Fruit fly (Drosophila melanogaster) whole organism, embryonic: ENCODE data around the gene CG14636.

Experiments
- Bdp1 ChIP-seq: fragments of 200-800 bp; sonication (Bioruptor generic); optimal IDR thresholded peaks from 3 replicates; lab custom pipeline; 2016; ENCODE audit warnings: missing biosample characterization, missing genetic modification characterization
- CG11247 ChIP-seq: fragments of 200-800 bp; sonication (Bioruptor generic); IDR thresholded peaks from 2 replicates; pipeline ENCODE4 v1.3.6; 2022; ENCODE audit warnings: missing biosample characterization, missing genetic modification characterization
- CG12236 ChIP-seq: fragments of 200-800 bp; sonication (Bioruptor generic); optimal IDR thresholded peaks from 2 replicates; lab custom pipeline; 2016; ENCODE audit warnings: missing biosample characterization, missing genetic modification characterization
- CG13424 ChIP-seq: fragments of 200-800 bp; sonication (Bioruptor generic); optimal IDR thresholded peaks from 2 replicates; lab custom pipeline; 2019; ENCODE audit warnings: missing biosample characterization, mild to moderate bottlenecking, missing genetic modification characterization, moderate library complexity
- CG13775 ChIP-seq: fragments of 200-800 bp; sonication (Bioruptor generic); optimal IDR thresholded peaks from 3 replicates; lab custom pipeline; 2017; ENCODE audit warnings: missing biosample characterization, mild to moderate bottlenecking, missing genetic modification characterization
- CG15073 ChIP-seq: fragments of 200-800 bp; sonication (Bioruptor generic); optimal IDR thresholded peaks from 2 replicates; lab custom pipeline; 2016; ENCODE audit warnings: missing biosample characterization, missing genetic modification characterization
- CG15479 ChIP-seq: fragments of 200-800 bp; sonication (Bioruptor generic); optimal IDR thresholded peaks from 3 replicates; lab custom pipeline; 2019; ENCODE audit warnings: missing biosample characterization, mild to moderate bottlenecking, missing genetic modification characterization, moderate library complexity
- CG2129 ChIP-seq: fragments of 200-800 bp; sonication (Bioruptor generic); IDR thresholded peaks from 2 replicates; pipeline ENCODE4 v1.3.6; 2022; ENCODE audit warnings: missing biosample characterization, missing genetic modification characterization; ENCODE audit not compliant: partially characterized antibody
- CG2712 ChIP-seq: fragments of 200-800 bp; optimal IDR thresholded peaks from 3 replicates; lab custom pipeline; 2019; ENCODE audit warnings: missing biosample characterization, mild to moderate bottlenecking, missing genetic modification characterization, moderate library complexity
- CG30020 ChIP-seq: fragments of 200-800 bp; optimal IDR thresholded peaks from 2 replicates; lab custom pipeline; 2019; ENCODE audit warnings: missing biosample characterization, mild to moderate bottlenecking, missing genetic modification characterization, moderate library complexity
- CG31388 ChIP-seq: fragments of 200-800 bp; sonication (Bioruptor generic); optimal IDR thresholded peaks from 2 replicates; lab custom pipeline; 2016; ENCODE audit warnings: missing biosample characterization, missing genetic modification characterization
- CG32767 ChIP-seq: fragments of 200-800 bp; sonication (Bioruptor generic); IDR thresholded peaks from 2 replicates; pipeline ENCODE4 v1.3.6; 2022; ENCODE audit warnings: missing biosample characterization, missing genetic modification characterization
- CG34422 ChIP-seq: fragments of 200-800 bp; sonication (Bioruptor generic); IDR thresholded peaks from 3 replicates; pipeline ENCODE4 v1.3.6; 2022; ENCODE audit warnings: missing biosample characterization, missing genetic modification characterization
- CG3995 ChIP-seq: fragments of 200-800 bp; sonication (Bioruptor generic); optimal IDR thresholded peaks from 3 replicates; lab custom pipeline; 2016; ENCODE audit warnings: missing biosample characterization, missing genetic modification characterization
- CG4282 ChIP-seq: fragments of 200-800 bp; sonication (Bioruptor generic); optimal IDR thresholded peaks from 2 replicates; lab custom pipeline; 2016; ENCODE audit warnings: missing biosample characterization, missing genetic modification characterization
- CG5245 ChIP-seq: fragments of 200-800 bp; sonication (Bioruptor generic); optimal IDR thresholded peaks from 3 replicates; lab custom pipeline; 2016; ENCODE audit warnings: missing biosample characterization, missing genetic modification characterization
- CG5953 ChIP-seq: fragments of 200-800 bp; sonication (Bioruptor generic); IDR thresholded peaks from 2 replicates; pipeline ENCODE4 v1.3.6; 2022; ENCODE audit warnings: missing biosample characterization, missing genetic modification characterization
- CG7786 ChIP-seq: fragments of 200-800 bp; sonication (Bioruptor generic); optimal IDR thresholded peaks from 2 replicates; lab custom pipeline; 2016; ENCODE audit warnings: missing biosample characterization, missing genetic modification characterization
- CG8281 ChIP-seq: fragments of 200-800 bp; sonication (Bioruptor generic); optimal IDR thresholded peaks from 2 replicates; lab custom pipeline; 2018; ENCODE audit warnings: missing biosample characterization, mild to moderate bottlenecking, missing genetic modification characterization, moderate library complexity
- CG8359 ChIP-seq: fragments of 200-800 bp; sonication (Bioruptor generic); optimal IDR thresholded peaks from 2 replicates; lab custom pipeline; 2017; ENCODE audit warnings: missing biosample characterization, mild to moderate bottlenecking, missing genetic modification characterization, borderline replicate concordance
- CG8478 ChIP-seq: fragments of >200 bp; optimal IDR thresholded peaks from 2 replicates; lab custom pipeline; 2018
- CG9797 ChIP-seq: fragments of 200-800 bp; sonication (Bioruptor generic); optimal IDR thresholded peaks from 3 replicates; lab custom pipeline; 2018; ENCODE audit warnings: missing biosample characterization, mild to moderate bottlenecking, missing genetic modification characterization
- CG9932 ChIP-seq: fragments of 200-800 bp; sonication (Bioruptor generic); IDR thresholded peaks from 2 replicates; pipeline ENCODE4 v1.3.6; 2022; ENCODE audit warnings: missing biosample characterization, missing genetic modification characterization
- CrebB ChIP-seq: fragments of 200-800 bp; sonication (Bioruptor generic); optimal IDR thresholded peaks from 3 replicates; lab custom pipeline; 2018; ENCODE audit warnings: missing biosample characterization, mild to moderate bottlenecking, missing genetic modification characterization
- Deaf1 ChIP-seq: fragments of 200-800 bp; optimal IDR thresholded peaks from 3 replicates; lab custom pipeline; 2019; ENCODE audit warnings: missing biosample characterization, mild to moderate bottlenecking, missing genetic modification characterization, moderate library complexity
- Dip3 ChIP-seq: fragments of 200-800 bp; sonication (Bioruptor generic); optimal IDR thresholded peaks from 3 replicates; lab custom pipeline; 2016; ENCODE audit warnings: missing biosample characterization, missing genetic modification characterization
- E2f2 ChIP-seq: fragments of 200-800 bp; sonication (Bioruptor generic); IDR thresholded peaks from 2 replicates; pipeline ENCODE4 v1.3.6; 2022; ENCODE audit warnings: missing biosample characterization, missing genetic modification characterization
- Elba2 ChIP-seq: fragments of 200-800 bp; sonication (Bioruptor generic); optimal IDR thresholded peaks from 3 replicates; lab custom pipeline; 2016; ENCODE audit warnings: missing biosample characterization, missing genetic modification characterization
- HLH54F ChIP-seq: fragments of 200-800 bp; sonication (Bioruptor generic); optimal IDR thresholded peaks from 3 replicates; lab custom pipeline; 2016; ENCODE audit warnings: missing biosample characterization, missing genetic modification characterization
- HmgD ChIP-seq: fragments of 200-800 bp; sonication (Bioruptor generic); optimal IDR thresholded peaks from 3 replicates; lab custom pipeline; 2016; ENCODE audit warnings: missing biosample characterization, missing genetic modification characterization
- Hmx ChIP-seq: fragments of 200-800 bp; sonication (Bioruptor generic); optimal IDR thresholded peaks from 2 replicates; lab custom pipeline; 2016; ENCODE audit warnings: missing biosample characterization, missing genetic modification characterization
- Lhr ChIP-seq: fragments of 200-800 bp; sonication (Bioruptor generic); optimal IDR thresholded peaks from 3 replicates; lab custom pipeline; 2017; ENCODE audit warnings: mild to moderate bottlenecking, missing biosample characterization, missing genetic modification reagents, missing genetic modification characterization
- Nf-YC ChIP-seq: fragments of 200-800 bp; optimal IDR thresholded peaks from 3 replicates; lab custom pipeline; 2019; ENCODE audit warnings: missing biosample characterization, mild to moderate bottlenecking, missing genetic modification characterization, moderate library complexity
- Scr ChIP-seq: fragments of 200-800 bp; sonication (Bioruptor generic); IDR thresholded peaks from 2 replicates; pipeline ENCODE4 v1.3.6; 2022; ENCODE audit warnings: missing biosample characterization, missing genetic modification characterization; ENCODE audit not compliant: partially characterized antibody
- abd-A ChIP-seq: fragments of 200-800 bp; sonication (Bioruptor generic); optimal IDR thresholded peaks from 3 replicates; lab custom pipeline; 2019; ENCODE audit warnings: missing biosample characterization, mild to moderate bottlenecking, missing genetic modification characterization, moderate library complexity
- aop ChIP-seq: fragments of 200-800 bp; sonication (Bioruptor generic); IDR thresholded peaks from 2 replicates; pipeline ENCODE4 v1.3.6; 2022; ENCODE audit warnings: missing biosample characterization, missing genetic modification characterization
- ap ChIP-seq: fragments of 200-800 bp; sonication (Bioruptor generic); IDR thresholded peaks from 2 replicates; pipeline ENCODE4 v1.3.6; 2022; ENCODE audit warnings: missing biosample characterization, missing genetic modification characterization
- btn ChIP-seq: fragments of 200-800 bp; sonication (Bioruptor generic); optimal IDR thresholded peaks from 2 replicates; lab custom pipeline; 2016; ENCODE audit warnings: missing biosample characterization, missing genetic modification characterization
- corto ChIP-seq: fragments of 200-800 bp; sonication (Bioruptor generic); optimal IDR thresholded peaks from 2 replicates; lab custom pipeline; 2016; ENCODE audit warnings: missing biosample characterization, mild to moderate bottlenecking, missing genetic modification characterization, moderate library complexity
- en ChIP-seq: fragments of 200-800 bp; sonication (Bioruptor generic); optimal IDR thresholded peaks from 2 replicates; lab custom pipeline; 2016; ENCODE audit warnings: missing biosample characterization, missing genetic modification characterization
- gem ChIP-seq: fragments of 200-800 bp; sonication (Bioruptor generic); optimal IDR thresholded peaks from 2 replicates; lab custom pipeline; 2019; ENCODE audit warnings: missing biosample characterization, mild to moderate bottlenecking, missing genetic modification characterization, moderate library complexity
- her ChIP-seq: fragments of 200-800 bp; sonication (Bioruptor generic); optimal IDR thresholded peaks from 2 replicates; lab custom pipeline; 2016; ENCODE audit warnings: missing biosample characterization, missing genetic modification characterization
- hth ChIP-seq: fragments of >200 bp; optimal IDR thresholded peaks from 2 replicates; lab custom pipeline; 2017; ENCODE audit warnings: inconsistent platforms
- mam ChIP-seq: fragments of 200-800 bp; sonication (Bioruptor generic); optimal IDR thresholded peaks from 3 replicates; lab custom pipeline; 2016; ENCODE audit warnings: missing biosample characterization, missing genetic modification characterization
- p53 ChIP-seq: fragments of 200-800 bp; sonication (Bioruptor generic); optimal IDR thresholded peaks from 2 replicates; lab custom pipeline; 2016; ENCODE audit warnings: missing biosample characterization, missing genetic modification characterization
- scrt ChIP-seq: fragments of 200-800 bp; sonication (Bioruptor generic); optimal IDR thresholded peaks from 2 replicates; lab custom pipeline; 2018; ENCODE audit warnings: missing biosample characterization, mild to moderate bottlenecking, missing genetic modification characterization, moderate library complexity
- sima ChIP-seq: fragments of 200-800 bp; sonication (Bioruptor generic); optimal IDR thresholded peaks from 2 replicates; lab custom pipeline; 2016; ENCODE audit warnings: missing biosample characterization, missing genetic modification characterization
- slp2 ChIP-seq: fragments of 200-800 bp; sonication (Bioruptor generic); optimal IDR thresholded peaks from 2 replicates; lab custom pipeline; 2016; ENCODE audit warnings: missing biosample characterization, missing genetic modification characterization
- so ChIP-seq: fragments of 200-800 bp; sonication (Bioruptor generic); IDR thresholded peaks from 3 replicates; pipeline ENCODE4 v1.3.6; 2022; ENCODE audit warnings: missing biosample characterization, missing genetic modification characterization
- tna ChIP-seq: fragments of 200-800 bp; sonication (Bioruptor generic); IDR thresholded peaks from 2 replicates; pipeline ENCODE4 v1.3.6; 2022; ENCODE audit warnings: missing biosample characterization, missing genetic modification characterization; ENCODE audit not compliant: partially characterized antibody
- toy ChIP-seq: fragments of 200-800 bp; sonication (Bioruptor generic); IDR thresholded peaks from 2 replicates; pipeline ENCODE4 v1.3.6; 2022; ENCODE audit warnings: missing biosample characterization, missing genetic modification characterization
- twi ChIP-seq: fragments of 200-800 bp; optimal IDR thresholded peaks from 2 replicates; lab custom pipeline; 2019; ENCODE audit warnings: missing biosample characterization, mild to moderate bottlenecking, missing genetic modification characterization, moderate library complexity

The CG14636 gene

DNA sequence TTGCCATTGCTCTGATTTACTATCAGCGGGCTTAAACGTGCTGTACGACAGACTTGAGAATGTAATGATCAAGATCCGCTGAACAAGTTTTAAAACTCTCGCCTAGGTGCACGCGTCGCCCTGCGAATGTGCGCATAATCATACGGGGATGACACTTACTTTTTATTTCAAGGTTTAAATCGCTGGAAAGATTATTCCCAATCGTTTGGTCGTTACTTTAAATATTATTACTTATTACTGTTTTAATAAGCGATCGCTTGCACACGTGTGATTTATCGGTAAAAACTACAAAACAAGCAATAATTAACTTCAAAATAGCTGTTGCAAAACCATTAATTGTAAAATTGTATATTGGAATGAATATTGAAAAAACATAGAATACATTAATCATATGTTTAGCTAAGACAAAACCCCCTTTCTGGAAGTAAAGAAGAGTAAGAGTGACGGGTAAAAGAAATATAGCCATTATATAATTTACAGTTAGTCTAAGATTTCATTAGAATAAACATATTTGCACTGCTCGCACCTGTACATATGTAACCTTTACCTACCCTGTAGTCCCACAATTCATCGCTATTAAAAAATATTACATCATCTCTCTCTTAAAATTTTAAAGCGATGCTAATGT is 14.1 kb upstream of the CG14636 start, which contains the start of gene DhpD:
DhpD (minus strand) TSS at position 102 of the 628 bp plus-strand sequence.
- TF ChIP-seq hth (lab: Kevin White, UChicago) (no peak), so (GFP tag; lab: Robert Waterston, UW) (no peak), slp2 (GFP tag; lab: Kevin White, UChicago) (no peak), corto (peak; percentile 57), HLH54F (GFP tag; lab: Kevin White, UChicago) (peak; percentile 61), CG8281 (peak; percentile 2), ap (GFP tag; lab: Robert Waterston, UW) (0 out of 2 replicates have a peak, but pooled peaks have one; percentile 33), CG13775 (GFP tag; lab: Kevin White, UChicago) (peak; percentile 55), btn (no peak), sima (GFP tag; lab: Kevin White, UChicago) (no peak), CG3995 (GFP tag; lab: Kevin White, UChicago) (peak; percentile 94), CG13424 (tag; lab: Kevin White, UChicago) (peak; percentile 76), her (GFP tag; lab: Kevin White, UChicago) (peak; percentile 28), CG30020 (peak; percentile 35), Elba2 (GFP tag; lab: Kevin White, UChicago) (no peak), Dip3 (GFP tag; lab: Kevin White, UChicago) (peak; percentile 73), E2f2 (GFP tag; lab: Robert Waterston, UW) (peak; percentile 72), CG4282 (GFP tag; lab: Kevin White, UChicago) (no peak), gem (no peak), scrt (GFP tag; lab: Kevin White, UChicago) (no peak), CG2712 (tag; lab: Kevin White, UChicago) (peak; percentile 79), CG32767 (no peak), mam (GFP tag; lab: Kevin White, UChicago) (peak; percentile 55), twi (tag; lab: Kevin White, UChicago) (peak; percentile 2), toy (GFP tag; lab: Robert Waterston, UW) (no peak), CG31388 (GFP tag; lab: Kevin White, UChicago) (peak; percentile 26), CG15479 (GFP tag; lab: Kevin White, UChicago) (no peak), Nf-YC (tag; lab: Kevin White, UChicago) (peak; percentile 61), tna (GFP tag; lab: Robert Waterston, UW) (peak; percentile 95), CG5953 (no peak), CrebB (tag; lab: Kevin White, UChicago) (no peak), abd-A (tag; lab: Kevin White, UChicago) (no peak), CG9797 (GFP tag; lab: Kevin White, UChicago) (no peak), HmgD (GFP tag; lab: Kevin White, UChicago) (no peak), Bdp1 (GFP tag; lab: Kevin White, UChicago) (no peak), aop (GFP tag; lab: Robert Waterston, UW) (no peak), CG2129 (no peak), p53 (no peak), CG8478 (lab: Kevin White, UChicago) (no peak), CG12236 (GFP tag; lab: Kevin White, UChicago) (no peak), CG5245 (GFP tag; lab: Kevin White, UChicago) (peak; percentile 46), Lhr (peak; percentile 4), CG15073 (no peak), CG8359 (GFP tag; lab: Kevin White, UChicago) (peak; percentile 6), Hmx (GFP tag; lab: Kevin White, UChicago) (peak; percentile 50), CG7786 (GFP tag; lab: Kevin White, UChicago) (peak; percentile 63), Deaf1 (tag; lab: Kevin White, UChicago) (no peak), CG9932 (GFP tag; lab: Robert Waterston, UW) (peak; percentile 86), Scr (GFP tag; lab: Robert Waterston, UW) (peak; percentile 74), CG34422 (peak; percentile 53; the same call in 1 of the 3 replicates), en (GFP tag; lab: Kevin White, UChicago) (no peak), CG11247 (GFP tag; lab: Robert Waterston, UW) (peak; percentile 73)
